Fruit fly (Drosophila melanogaster) whole organism, embryonic: ENCODE measurements around the gene Rift.

Experiments
- BEAF-32 ChIP-seq: fragments of 200-800 bp; sonication (Bioruptor generic); optimal IDR thresholded peaks from 3 replicates; lab custom pipeline; 2017; ENCODE audit warnings: missing biosample characterization, missing genetic modification characterization, mild to moderate bottlenecking, moderate library complexity, missing genetic modification reagents
- Bdp1 ChIP-seq: fragments of 200-800 bp; sonication (Bioruptor generic); optimal IDR thresholded peaks from 3 replicates; lab custom pipeline; 2016; ENCODE audit warnings: missing biosample characterization, missing genetic modification characterization
- C15 ChIP-seq: fragments of 200-800 bp; sonication (Bioruptor generic); IDR thresholded peaks from 3 replicates; pipeline ENCODE4 v1.3.6; 2022; ENCODE audit warnings: missing biosample characterization, missing genetic modification characterization
- CG10979 ChIP-seq: fragments of 200-800 bp; sonication (Bioruptor generic); optimal IDR thresholded peaks from 2 replicates; lab custom pipeline; 2018; ENCODE audit warnings: missing biosample characterization, mild to moderate bottlenecking, missing genetic modification characterization, moderate library complexity
- CG12236 ChIP-seq: fragments of 200-800 bp; sonication (Bioruptor generic); optimal IDR thresholded peaks from 2 replicates; lab custom pipeline; 2016; ENCODE audit warnings: missing biosample characterization, missing genetic modification characterization
- CG14014 ChIP-seq: fragments of 200-800 bp; sonication (Bioruptor generic); IDR thresholded peaks from 2 replicates; pipeline ENCODE4 v1.3.6; 2022; ENCODE audit warnings: missing biosample characterization, missing genetic modification characterization
- CG14710 ChIP-seq: fragments of 200-800 bp; sonication (Bioruptor generic); optimal IDR thresholded peaks from 3 replicates; lab custom pipeline; 2019; ENCODE audit warnings: missing biosample characterization, mild to moderate bottlenecking, missing genetic modification characterization, moderate library complexity
- CG14860 ChIP-seq: fragments of 200-800 bp; sonication (Bioruptor generic); IDR thresholded peaks from 3 replicates; pipeline ENCODE4 v1.3.6; 2022; ENCODE audit warnings: missing biosample characterization, missing genetic modification characterization; ENCODE audit not compliant: partially characterized antibody
- CG15479 ChIP-seq: fragments of 200-800 bp; sonication (Bioruptor generic); optimal IDR thresholded peaks from 3 replicates; lab custom pipeline; 2019; ENCODE audit warnings: missing biosample characterization, mild to moderate bottlenecking, missing genetic modification characterization, moderate library complexity
- CG1602 ChIP-seq: fragments of 200-800 bp; sonication (Bioruptor generic); optimal IDR thresholded peaks from 3 replicates; lab custom pipeline; 2016; ENCODE audit warnings: missing biosample characterization, missing genetic modification characterization
- CG17361 ChIP-seq: fragments of 200-800 bp; sonication (Bioruptor generic); IDR thresholded peaks from 3 replicates; pipeline ENCODE4 v1.3.6; 2022; ENCODE audit warnings: missing biosample characterization, missing genetic modification characterization
- CG17385 ChIP-seq: fragments of 200-800 bp; sonication (Bioruptor generic); optimal IDR thresholded peaks from 3 replicates; lab custom pipeline; 2018; ENCODE audit warnings: missing biosample characterization, mild to moderate bottlenecking, missing genetic modification characterization
- CG18476 ChIP-seq: fragments of 200-800 bp; sonication (Bioruptor generic); optimal IDR thresholded peaks from 2 replicates; lab custom pipeline; 2016; ENCODE audit warnings: missing biosample characterization, mild to moderate bottlenecking, missing genetic modification characterization
- CG32532 ChIP-seq: fragments of 200-800 bp; sonication (Bioruptor generic); IDR thresholded peaks from 2 replicates; pipeline ENCODE4 v1.3.6; 2022; ENCODE audit warnings: missing biosample characterization, missing genetic modification characterization
- CG3838 ChIP-seq: fragments of 200-800 bp; sonication (Bioruptor generic); optimal IDR thresholded peaks from 3 replicates; lab custom pipeline; 2016; ENCODE audit warnings: missing biosample characterization, missing genetic modification characterization
- CG3847 ChIP-seq: fragments of 200-800 bp; sonication (Bioruptor generic); IDR thresholded peaks from 2 replicates; pipeline ENCODE4 v1.3.6; 2022; ENCODE audit warnings: missing biosample characterization, missing genetic modification characterization
- CG4617 ChIP-seq: fragments of 200-800 bp; sonication (Bioruptor generic); optimal IDR thresholded peaks from 3 replicates; lab custom pipeline; 2016; ENCODE audit warnings: missing biosample characterization, missing genetic modification characterization, borderline replicate concordance
- CG6272 ChIP-seq: fragments of 200-800 bp; sonication (Bioruptor generic); IDR thresholded peaks from 2 replicates; pipeline ENCODE4 v1.3.6; 2022; ENCODE audit warnings: missing biosample characterization, missing genetic modification characterization
- CG6689 ChIP-seq: fragments of 200-800 bp; sonication (Bioruptor generic); IDR thresholded peaks from 2 replicates; pipeline ENCODE4 v1.3.6; 2022; ENCODE audit warnings: missing biosample characterization, missing genetic modification characterization
- CG9817 ChIP-seq: fragments of 200-800 bp; sonication (Bioruptor generic); optimal IDR thresholded peaks from 2 replicates; lab custom pipeline; 2018; ENCODE audit warnings: missing biosample characterization, mild to moderate bottlenecking, missing genetic modification characterization, moderate library complexity
- CHES-1-like ChIP-seq: fragments of 200-800 bp; sonication (Bioruptor generic); optimal IDR thresholded peaks from 2 replicates; lab custom pipeline; 2016; ENCODE audit warnings: missing biosample characterization, missing genetic modification characterization
- Ets97D ChIP-seq: fragments of 200-800 bp; sonication (Bioruptor generic); optimal IDR thresholded peaks from 3 replicates; lab custom pipeline; 2016; ENCODE audit warnings: missing biosample characterization, missing genetic modification characterization
- Hsf ChIP-seq: fragments of 200-800 bp; sonication (Bioruptor generic); optimal IDR thresholded peaks from 3 replicates; lab custom pipeline; 2016; ENCODE audit warnings: missing biosample characterization, missing genetic modification characterization
- Lim3 ChIP-seq: fragments of 200-800 bp; sonication (Bioruptor generic); IDR thresholded peaks from 2 replicates; pipeline ENCODE4 v1.3.6; 2022; ENCODE audit warnings: missing biosample characterization, missing genetic modification characterization
- MESR4 ChIP-seq: fragments of 200-800 bp; sonication (Bioruptor generic); optimal IDR thresholded peaks from 2 replicates; lab custom pipeline; 2018; ENCODE audit warnings: missing biosample characterization, mild to moderate bottlenecking, missing genetic modification characterization, moderate library complexity
- Mad ChIP-seq: fragments of 200-800 bp; sonication (Bioruptor generic); optimal IDR thresholded peaks from 2 replicates; lab custom pipeline; 2016; ENCODE audit warnings: missing biosample characterization, missing genetic modification characterization
- Max ChIP-seq: fragments of 200-800 bp; sonication (Bioruptor generic); optimal IDR thresholded peaks from 2 replicates; lab custom pipeline; 2016; ENCODE audit warnings: missing biosample characterization, mild to moderate bottlenecking, missing genetic modification characterization
- NfI ChIP-seq: fragments of 200-800 bp; sonication (Bioruptor generic); optimal IDR thresholded peaks from 3 replicates; lab custom pipeline; 2018; ENCODE audit warnings: missing biosample characterization, mild to moderate bottlenecking, missing genetic modification characterization, moderate library complexity
- Sin3A ChIP-seq: fragments of >200 bp; optimal IDR thresholded peaks from 2 replicates; lab custom pipeline; 2018
- Taf1 ChIP-seq: fragments of 200-800 bp; sonication (Bioruptor generic); IDR thresholded peaks from 2 replicates; pipeline ENCODE4 v1.3.6; 2022; ENCODE audit warnings: missing biosample characterization, missing genetic modification characterization
- YL-1 ChIP-seq: fragments of 200-800 bp; sonication (Bioruptor generic); optimal IDR thresholded peaks from 3 replicates; lab custom pipeline; 2017; ENCODE audit warnings: missing biosample characterization, mild to moderate bottlenecking, missing genetic modification characterization
- ab ChIP-seq: fragments of 200-800 bp; sonication (Bioruptor generic); optimal IDR thresholded peaks from 2 replicates; lab custom pipeline; 2016; ENCODE audit warnings: missing biosample characterization, missing genetic modification characterization
- ato ChIP-seq: fragments of 200-800 bp; sonication (Bioruptor generic); IDR thresholded peaks from 2 replicates; pipeline ENCODE4 v1.3.6; 2022; ENCODE audit warnings: missing biosample characterization, missing genetic modification characterization; ENCODE audit not compliant: partially characterized antibody
- ems ChIP-seq: fragments of 200-800 bp; sonication (Bioruptor generic); optimal IDR thresholded peaks from 3 replicates; lab custom pipeline; 2016; ENCODE audit warnings: missing biosample characterization, missing genetic modification characterization
- ewg ChIP-seq: fragments of 200-800 bp; sonication (Bioruptor generic); optimal IDR thresholded peaks from 3 replicates; lab custom pipeline; 2017; ENCODE audit warnings: mild to moderate bottlenecking, missing biosample characterization, missing genetic modification reagents, missing genetic modification characterization
- fd102C ChIP-seq: fragments of 200-800 bp; sonication (Bioruptor generic); optimal IDR thresholded peaks from 2 replicates; lab custom pipeline; 2018; ENCODE audit warnings: missing biosample characterization, mild to moderate bottlenecking, missing genetic modification characterization, moderate library complexity
- jigr1 ChIP-seq: fragments of 200-800 bp; sonication (Bioruptor generic); IDR thresholded peaks from 3 replicates; pipeline ENCODE4 v1.3.6; 2022; ENCODE audit warnings: missing biosample characterization, missing genetic modification characterization
- kay ChIP-seq: fragments of 200-800 bp; sonication (Bioruptor generic); optimal IDR thresholded peaks from 2 replicates; lab custom pipeline; 2016; ENCODE audit warnings: missing biosample characterization, missing genetic modification characterization
- lab ChIP-seq: fragments of 200-800 bp; sonication (Bioruptor generic); optimal IDR thresholded peaks from 3 replicates; lab custom pipeline; 2017; ENCODE audit warnings: missing biosample characterization, missing genetic modification characterization, mild to moderate bottlenecking, moderate library complexity, missing genetic modification reagents
- pan ChIP-seq, 4 experiments: fragments of >200 bp in 3 of 4; fragments of 200-800 bp in 1 of 4; sonication (Bioruptor generic) in 1 of 4; optimal IDR thresholded peaks in 3 of 4; IDR thresholded peaks in 1 of 4; 2 replicates each; pipeline versions ENCODE4 v1.3.6 to Lab custom; 2017 to 2022; ENCODE audit warnings: missing biosample characterization in 2 of 4, missing genetic modification characterization in 2 of 4, mixed read lengths in 1 of 4
- pfk ChIP-seq: fragments of 200-800 bp; sonication (Bioruptor generic); optimal IDR thresholded peaks from 2 replicates; lab custom pipeline; 2018; ENCODE audit warnings: missing biosample characterization, mild to moderate bottlenecking, missing genetic modification characterization, moderate library complexity
- psq ChIP-seq: fragments of 200-800 bp; sonication (Bioruptor generic); optimal IDR thresholded peaks from 2 replicates; lab custom pipeline; 2017; ENCODE audit warnings: missing biosample characterization, missing genetic modification characterization
- row ChIP-seq: fragments of 200-800 bp; sonication (Bioruptor generic); IDR thresholded peaks from 3 replicates; pipeline ENCODE4 v1.3.6; 2022; ENCODE audit warnings: missing biosample characterization, missing genetic modification characterization
- sna ChIP-seq: fragments of 200-800 bp; sonication (Bioruptor generic); IDR thresholded peaks from 2 replicates; pipeline ENCODE4 v1.3.6; 2022; ENCODE audit warnings: missing biosample characterization, missing genetic modification characterization; ENCODE audit not compliant: partially characterized antibody
- sug ChIP-seq: fragments of 200-800 bp; optimal IDR thresholded peaks from 2 replicates; lab custom pipeline; 2019; ENCODE audit warnings: missing biosample characterization, mild to moderate bottlenecking, missing genetic modification characterization, moderate library complexity
- vnd ChIP-seq: fragments of 200-800 bp; sonication (Bioruptor generic); IDR thresholded peaks from 3 replicates; pipeline ENCODE4 v1.3.6; 2022; ENCODE audit warnings: missing biosample characterization, missing genetic modification characterization; ENCODE audit not compliant: partially characterized antibody
- wdn ChIP-seq: fragments of 200-800 bp; sonication (Bioruptor generic); IDR thresholded peaks from 2 replicates; pipeline ENCODE4 v1.3.6; 2022; ENCODE audit warnings: missing biosample characterization, missing genetic modification characterization
- zen ChIP-seq: fragments of 200-800 bp; sonication (Bioruptor generic); optimal IDR thresholded peaks from 3 replicates; lab custom pipeline; 2018; ENCODE audit warnings: missing biosample characterization, mild to moderate bottlenecking, missing genetic modification characterization, moderate library complexity

Gene Rift

dm6 chr3R:31793664-31794417 is 16.1 kb downstream of the Rift start, which contains the start of the genes Mccc1 and Acf (continued):
- TF ChIP-seq CG10979 (tag; lab: Kevin White, UChicago) (peak; percentile 7), NfI (GFP tag; lab: Kevin White, UChicago) (no peak), ewg (GFP tag; lab: Kevin White, UChicago) (peak; percentile 44), CG14710 (tag; lab: Kevin White, UChicago) (peak; percentile 60), Sin3A (lab: Kevin White, UChicago) (peak; percentile 61), psq (no peak), CG6689 (GFP tag; lab: Robert Waterston, UW) (peak; percentile 31; the same call in 1 of the 2 replicates), CG32532 (GFP tag; lab: Robert Waterston, UW) (peak; percentile 51; the same call in 1 of the 2 replicates), CG1602 (GFP tag; lab: Kevin White, UChicago) (peak; percentile 17), Lim3 (GFP tag; lab: Robert Waterston, UW) (no peak), zen (tag; lab: Kevin White, UChicago) (peak; percentile 47), CG12236 (peak; percentile 25), C15 (GFP tag; lab: Robert Waterston, UW) (no peak), CG4617 (GFP tag; lab: Kevin White, UChicago) (no peak), Ets97D (peak; percentile 54), pan (optimal IDR thresholded peaks at IDR 0.05; lab: Kevin White, UChicago) (no peak), pan (GFP tag; optimal IDR thresholded peaks at IDR 0.05 in 1 of 2, IDR thresholded peaks at IDR 0.05 in 1 of 2) (peak in 1 of 2 experiments; percentile 43), Mad (GFP tag; lab: Kevin White, UChicago) (no peak), CG17361 (GFP tag; lab: Robert Waterston, UW) (peak; percentile 91; the same call in 2 of the 3 replicates), ems (peak; percentile 33), CG3838 (GFP tag; lab: Kevin White, UChicago) (no peak), Max (GFP tag; lab: Kevin White, UChicago) (peak; percentile 61), Bdp1 (GFP tag; lab: Kevin White, UChicago) (no peak), ab (no peak), wdn (GFP tag; lab: Robert Waterston, UW) (peak; percentile 45; the same call in 1 of the 2 replicates), CG3847 (GFP tag; lab: Robert Waterston, UW) (peak; percentile 44; the same call in 1 of the 2 replicates), kay (GFP tag; lab: Kevin White, UChicago) (peak; percentile 11), sna (peak; percentile 51; the same call in 1 of the 2 replicates), YL-1 (GFP tag; lab: Kevin White, UChicago) (peak; percentile 50), CG18476 (GFP tag; lab: Kevin White, UChicago) (peak; percentile 59), CG6272 (no peak), Taf1 (no peak), CG14014 (GFP tag; lab: Robert Waterston, UW) (0 out of 2 replicates have a peak, but pooled peaks have one; percentile 15), ato (peak; percentile 41; the same call in 1 of the 2 replicates), jigr1 (GFP tag; lab: Robert Waterston, UW) (no peak), pfk (no peak), sug (tag; lab: Kevin White, UChicago) (no peak), CHES-1-like (peak; percentile 53), BEAF-32 (peak; percentile 76), MESR4 (GFP tag; lab: Kevin White, UChicago) (peak; percentile 0), CG15479 (GFP tag; lab: Kevin White, UChicago) (no peak), CG9817 (peak; percentile 34), fd102C (GFP tag; lab: Kevin White, UChicago) (no peak), CG14860 (GFP tag; lab: Robert Waterston, UW) (peak; percentile 48; the same call in 1 of the 3 replicates), vnd (peak; percentile 51), CG17385 (GFP tag; lab: Kevin White, UChicago) (no peak), lab (GFP tag; lab: Kevin White, UChicago) (no peak), Hsf (GFP tag; lab: Kevin White, UChicago) (peak; percentile 30), row (GFP tag; lab: Robert Waterston, UW) (peak; percentile 77)
